Worm (Caenorhabditis elegans): ENCODE measurements around the gene srv-13.

- no peak for TF ChIP-seq hmg-1.2 (GFP tag; IDR thresholded peaks at IDR 0.05)
- no peak for TF ChIP-seq pha-4 (tag; optimal IDR thresholded peaks at IDR 0.05)
- no peak for TF ChIP-seq F57C9.4 (tag; optimal IDR thresholded peaks at IDR 0.05)
- TF ChIP-seq ama-1 (optimal IDR thresholded peaks at IDR 0.05) = no peak
- TF ChIP-seq ama-1 (GFP tag; optimal IDR thresholded peaks at IDR 0.05) = no peak
- no peak for TF ChIP-seq nhr-120 (GFP tag; IDR thresholded peaks at IDR 0.05)
- no peak for TF ChIP-seq zfh-2 (GFP tag; conservative IDR thresholded peaks at IDR 0.05)
- TF ChIP-seq F33H1.4 (GFP tag; IDR thresholded peaks at IDR 0.05) = no peak
- TF ChIP-seq lin-40 (tag; optimal IDR thresholded peaks at IDR 0.05) = no peak
- TF ChIP-seq Y95B8A.8 (GFP tag; IDR thresholded peaks at IDR 0.05) = no peak
- no peak for TF ChIP-seq madf-3 (GFP tag; IDR thresholded peaks at IDR 0.05)
- TF ChIP-seq ztf-6 (GFP tag; IDR thresholded peaks at IDR 0.05) = no peak
- TF ChIP-seq unc-62 (GFP tag; optimal IDR thresholded peaks at IDR 0.05) = no peak
Observed at ce11 chrIV:6403399-6403798, 1.6 kb upstream of the srv-13 start.

All from whole organism, young adult.